Fruit fly (Drosophila melanogaster) whole organism, embryonic: ENCODE data around the gene CG32161.

Source experiments
- Antp ChIP-seq: fragments of 200-800 bp; sonication (Bioruptor generic); optimal IDR thresholded peaks from 3 replicates; lab custom pipeline; 2016; ENCODE audit warnings: missing biosample characterization, missing genetic modification characterization
- Atf-2 ChIP-seq: fragments of 200-800 bp; sonication (Bioruptor generic); optimal IDR thresholded peaks from 2 replicates; lab custom pipeline; 2016; ENCODE audit warnings: missing biosample characterization, missing genetic modification characterization
- Bgb ChIP-seq: fragments of 200-800 bp; sonication (Bioruptor generic); IDR thresholded peaks from 2 replicates; pipeline ENCODE4 v1.3.6; 2022; ENCODE audit warnings: missing biosample characterization, missing genetic modification characterization; ENCODE audit not compliant: partially characterized antibody
- CG10147 ChIP-seq: fragments of 200-800 bp; sonication (Bioruptor generic); optimal IDR thresholded peaks from 2 replicates; lab custom pipeline; 2019; ENCODE audit warnings: missing biosample characterization, mild to moderate bottlenecking, missing genetic modification characterization, moderate library complexity
- CG12071 ChIP-seq: fragments of 200-800 bp; sonication (Bioruptor generic); optimal IDR thresholded peaks from 3 replicates; lab custom pipeline; 2018; ENCODE audit warnings: missing biosample characterization, mild to moderate bottlenecking, missing genetic modification characterization
- CG12219 ChIP-seq: fragments of 200-800 bp; sonication (Bioruptor generic); optimal IDR thresholded peaks from 3 replicates; lab custom pipeline; 2018; ENCODE audit warnings: missing biosample characterization, mild to moderate bottlenecking, missing genetic modification characterization
- CG12659 ChIP-seq: fragments of 200-800 bp; sonication (Bioruptor generic); optimal IDR thresholded peaks from 3 replicates; lab custom pipeline; 2017; ENCODE audit warnings: mild to moderate bottlenecking, missing biosample characterization, missing genetic modification reagents, missing genetic modification characterization
- CG13123 ChIP-seq: fragments of 200-800 bp; sonication (Bioruptor generic); optimal IDR thresholded peaks from 2 replicates; lab custom pipeline; 2016; ENCODE audit warnings: missing biosample characterization, missing genetic modification characterization
- CG13624 ChIP-seq: fragments of 200-800 bp; sonication (Bioruptor generic); optimal IDR thresholded peaks from 2 replicates; lab custom pipeline; 2016; ENCODE audit warnings: missing biosample characterization, missing genetic modification characterization
- CG15073 ChIP-seq: fragments of 200-800 bp; sonication (Bioruptor generic); optimal IDR thresholded peaks from 2 replicates; lab custom pipeline; 2016; ENCODE audit warnings: missing biosample characterization, missing genetic modification characterization
- CG15269 ChIP-seq: fragments of 200-800 bp; sonication (Bioruptor generic); optimal IDR thresholded peaks from 2 replicates; lab custom pipeline; 2018; ENCODE audit warnings: missing biosample characterization, mild to moderate bottlenecking, missing genetic modification characterization, moderate library complexity
- CG17359 ChIP-seq: fragments of 200-800 bp; sonication (Bioruptor generic); optimal IDR thresholded peaks from 3 replicates; lab custom pipeline; 2018; ENCODE audit warnings: missing biosample characterization, mild to moderate bottlenecking, missing genetic modification characterization, moderate library complexity
- CG17385 ChIP-seq: fragments of 200-800 bp; sonication (Bioruptor generic); optimal IDR thresholded peaks from 3 replicates; lab custom pipeline; 2018; ENCODE audit warnings: missing biosample characterization, mild to moderate bottlenecking, missing genetic modification characterization
- CG17568 ChIP-seq: fragments of 200-800 bp; sonication (Bioruptor generic); optimal IDR thresholded peaks from 2 replicates; lab custom pipeline; 2018; ENCODE audit warnings: missing biosample characterization, mild to moderate bottlenecking, missing genetic modification characterization, moderate library complexity
- CG1792 ChIP-seq: fragments of 200-800 bp; sonication (Bioruptor generic); optimal IDR thresholded peaks from 2 replicates; lab custom pipeline; 2016; ENCODE audit warnings: missing biosample characterization, missing genetic modification characterization
- CG2199 ChIP-seq: fragments of 200-800 bp; sonication (Bioruptor generic); IDR thresholded peaks from 3 replicates; pipeline ENCODE4 v1.3.6; 2022; ENCODE audit warnings: missing biosample characterization, missing genetic modification characterization
- CG2712 ChIP-seq: fragments of 200-800 bp; optimal IDR thresholded peaks from 3 replicates; lab custom pipeline; 2019; ENCODE audit warnings: missing biosample characterization, mild to moderate bottlenecking, missing genetic modification characterization, moderate library complexity
- CG2875 ChIP-seq: fragments of 200-800 bp; sonication (Bioruptor generic); optimal IDR thresholded peaks from 2 replicates; lab custom pipeline; 2017; ENCODE audit warnings: missing biosample characterization, mild to moderate bottlenecking, missing genetic modification characterization, missing genetic modification reagents
- CG3281 ChIP-seq: fragments of 200-800 bp; sonication (Bioruptor generic); optimal IDR thresholded peaks from 3 replicates; lab custom pipeline; 2017; ENCODE audit warnings: missing biosample characterization, mild to moderate bottlenecking, missing genetic modification characterization
- CG33557 ChIP-seq: fragments of 200-800 bp; sonication (Bioruptor generic); optimal IDR thresholded peaks from 2 replicates; lab custom pipeline; 2019; ENCODE audit warnings: missing biosample characterization, mild to moderate bottlenecking, missing genetic modification characterization, moderate library complexity
- CG3726 ChIP-seq: fragments of 200-800 bp; sonication (Bioruptor generic); IDR thresholded peaks from 3 replicates; pipeline ENCODE4, ENCODE4 v1.3.6; 2022; ENCODE audit warnings: missing biosample characterization, missing genetic modification characterization
- CG5953 ChIP-seq: fragments of 200-800 bp; sonication (Bioruptor generic); IDR thresholded peaks from 2 replicates; pipeline ENCODE4 v1.3.6; 2022; ENCODE audit warnings: missing biosample characterization, missing genetic modification characterization
- CG6791 ChIP-seq: fragments of 200-800 bp; sonication (Bioruptor generic); IDR thresholded peaks from 3 replicates; pipeline ENCODE4 v1.3.6; 2022; ENCODE audit warnings: missing biosample characterization, missing genetic modification characterization; ENCODE audit not compliant: partially characterized antibody
- CG7556 ChIP-seq: fragments of 200-800 bp; sonication (Bioruptor generic); optimal IDR thresholded peaks from 2 replicates; lab custom pipeline; 2017; ENCODE audit warnings: missing biosample characterization, mild to moderate bottlenecking, missing genetic modification characterization
- CG7928 ChIP-seq: fragments of 200-800 bp; sonication (Bioruptor generic); optimal IDR thresholded peaks from 2 replicates; lab custom pipeline; 2017; ENCODE audit warnings: missing biosample characterization, mild to moderate bottlenecking, missing genetic modification characterization
- CG8290 ChIP-seq, 3 experiments: fragments of 200-800 bp; sonication (Bioruptor generic); optimal IDR thresholded peaks; 2 replicates each; lab custom pipeline; 2016 to 2019; ENCODE audit warnings: missing biosample characterization in 3 of 3, missing genetic modification characterization in 3 of 3, mild to moderate bottlenecking in 2 of 3, moderate library complexity in 1 of 3
- CG8924 ChIP-seq: fragments of 200-800 bp; optimal IDR thresholded peaks from 3 replicates; lab custom pipeline; 2019; ENCODE audit warnings: missing biosample characterization, mild to moderate bottlenecking, missing genetic modification characterization, moderate library complexity
- CG9797 ChIP-seq: fragments of 200-800 bp; sonication (Bioruptor generic); optimal IDR thresholded peaks from 3 replicates; lab custom pipeline; 2018; ENCODE audit warnings: missing biosample characterization, mild to moderate bottlenecking, missing genetic modification characterization
- CkIIα-i1 ChIP-seq: fragments of 200-800 bp; sonication (Bioruptor generic); IDR thresholded peaks from 2 replicates; pipeline ENCODE4 v1.3.6; 2022; ENCODE audit warnings: missing biosample characterization, missing genetic modification characterization
- ERR ChIP-seq: fragments of 200-800 bp; sonication (Bioruptor generic); optimal IDR thresholded peaks from 2 replicates; lab custom pipeline; 2016; ENCODE audit warnings: missing biosample characterization, missing genetic modification characterization
- GATAe ChIP-seq: fragments of 200-800 bp; sonication (Bioruptor generic); conservative IDR thresholded peaks from 2 replicates; pipeline ENCODE4 v1.3.6; 2022; ENCODE audit warnings: missing biosample characterization, missing genetic modification characterization
- Gsc ChIP-seq: fragments of 200-800 bp; sonication (Bioruptor generic); IDR thresholded peaks from 2 replicates; pipeline ENCODE4 v1.3.6; 2022; ENCODE audit warnings: missing biosample characterization, missing genetic modification characterization
- Hr39 ChIP-seq: fragments of >200 bp; optimal IDR thresholded peaks from 2 replicates; lab custom pipeline; 2017
- Hsf ChIP-seq: fragments of 200-800 bp; sonication (Bioruptor generic); optimal IDR thresholded peaks from 3 replicates; lab custom pipeline; 2016; ENCODE audit warnings: missing biosample characterization, missing genetic modification characterization
- Jarid2 ChIP-seq: fragments of 200-800 bp; sonication (Bioruptor generic); optimal IDR thresholded peaks from 3 replicates; lab custom pipeline; 2017; ENCODE audit warnings: mild to moderate bottlenecking, missing biosample characterization, missing genetic modification reagents, missing genetic modification characterization
- Meics ChIP-seq: fragments of 200-800 bp; sonication (Bioruptor generic); optimal IDR thresholded peaks from 2 replicates; lab custom pipeline; 2017; ENCODE audit warnings: missing biosample characterization, mild to moderate bottlenecking, missing genetic modification characterization
- NC2α ChIP-seq: fragments of 200-800 bp; sonication (Bioruptor generic); optimal IDR thresholded peaks from 2 replicates; lab custom pipeline; 2016; ENCODE audit warnings: missing biosample characterization, missing genetic modification characterization
- Pdp1 ChIP-seq, 2 experiments: fragments of 200-800 bp; sonication (Bioruptor generic); optimal IDR thresholded peaks; 3 replicates each; lab custom pipeline; 2016; ENCODE audit warnings: missing biosample characterization in 2 of 2, missing genetic modification characterization in 2 of 2, mild to moderate bottlenecking in 1 of 2, moderate library complexity in 1 of 2
- Spps ChIP-seq: fragments of 200-800 bp; sonication (Bioruptor generic); optimal IDR thresholded peaks from 2 replicates; lab custom pipeline; 2018; ENCODE audit warnings: missing biosample characterization, mild to moderate bottlenecking, missing genetic modification characterization
- ac ChIP-seq: fragments of 200-800 bp; sonication (Bioruptor generic); optimal IDR thresholded peaks from 3 replicates; lab custom pipeline; 2017; ENCODE audit warnings: missing biosample characterization, mild to moderate bottlenecking, missing genetic modification characterization
- bowl ChIP-seq: fragments of 200-800 bp; sonication (Bioruptor generic); IDR thresholded peaks from 2 replicates; pipeline ENCODE4 v1.3.6; 2022; ENCODE audit warnings: missing biosample characterization, missing genetic modification characterization
- crp ChIP-seq, 2 experiments: fragments of 200-800 bp; sonication (Bioruptor generic); optimal IDR thresholded peaks; 2 replicates in 1 of 2; 3 replicates in 1 of 2; lab custom pipeline; 2017; ENCODE audit warnings: missing biosample characterization in 2 of 2, missing genetic modification characterization in 2 of 2, mild to moderate bottlenecking in 1 of 2, moderate library complexity in 1 of 2
- danr ChIP-seq: fragments of 200-800 bp; sonication (Bioruptor generic); IDR thresholded peaks from 2 replicates; pipeline ENCODE4 v1.3.6; 2022; ENCODE audit warnings: missing biosample characterization, missing genetic modification characterization
- dm ChIP-seq: fragments of 200-800 bp; sonication (Bioruptor generic); optimal IDR thresholded peaks from 3 replicates; lab custom pipeline; 2016; ENCODE audit warnings: missing biosample characterization, missing genetic modification characterization
- klu ChIP-seq: fragments of 200-800 bp; sonication (Bioruptor generic); IDR thresholded peaks from 2 replicates; pipeline ENCODE4 v1.3.6; 2022; ENCODE audit warnings: missing biosample characterization, missing genetic modification characterization
- lab ChIP-seq: fragments of 200-800 bp; sonication (Bioruptor generic); optimal IDR thresholded peaks from 3 replicates; lab custom pipeline; 2017; ENCODE audit warnings: missing biosample characterization, missing genetic modification characterization, mild to moderate bottlenecking, moderate library complexity, missing genetic modification reagents
- p53 ChIP-seq: fragments of 200-800 bp; sonication (Bioruptor generic); optimal IDR thresholded peaks from 2 replicates; lab custom pipeline; 2016; ENCODE audit warnings: missing biosample characterization, missing genetic modification characterization
- pb ChIP-seq: fragments of 200-800 bp; sonication (Bioruptor generic); optimal IDR thresholded peaks from 3 replicates; lab custom pipeline; 2016; ENCODE audit warnings: missing biosample characterization, missing genetic modification characterization
- scrt ChIP-seq: fragments of 200-800 bp; sonication (Bioruptor generic); optimal IDR thresholded peaks from 2 replicates; lab custom pipeline; 2018; ENCODE audit warnings: missing biosample characterization, mild to moderate bottlenecking, missing genetic modification characterization, moderate library complexity
- slou ChIP-seq: fragments of 200-800 bp; sonication (Bioruptor generic); optimal IDR thresholded peaks from 3 replicates; lab custom pipeline; 2016; ENCODE audit warnings: missing biosample characterization, missing genetic modification characterization
- sqz ChIP-seq: fragments of 200-800 bp; sonication (Bioruptor generic); optimal IDR thresholded peaks from 3 replicates; lab custom pipeline; 2018; ENCODE audit warnings: missing biosample characterization, mild to moderate bottlenecking, missing genetic modification characterization

The CG32161 gene

dm6 chr3L:16800026-16800425 is 46.0 kb upstream of the CG32161 start (continued):
- TF ChIP-seq CG17385 (GFP tag; lab: Kevin White, UChicago) (peak; percentile 1), CG12071 (GFP tag; lab: Kevin White, UChicago) (no peak), Pdp1 (GFP tag; optimal IDR thresholded peaks at IDR 0.05; lab: Kevin White, UChicago) (peak in 1 of 2 experiments; percentile 60), Bgb (GFP tag; lab: Robert Waterston, UW) (peak; percentile 47), CkIIα-i1 (GFP tag; lab: Robert Waterston, UW) (no peak), CG15269 (tag; lab: Kevin White, UChicago) (no peak), CG10147 (GFP tag; lab: Kevin White, UChicago) (no peak), CG13123 (GFP tag; lab: Kevin White, UChicago) (no peak), CG6791 (GFP tag; lab: Robert Waterston, UW) (no peak), CG2199 (GFP tag; lab: Robert Waterston, UW) (0 out of 3 replicates have a peak, but pooled peaks have one; percentile 25), CG8924 (tag; lab: Kevin White, UChicago) (no peak), GATAe (GFP tag; lab: Robert Waterston, UW) (no peak), CG7556 (GFP tag; lab: Kevin White, UChicago) (no peak), CG12219 (GFP tag; lab: Kevin White, UChicago) (no peak), dm (no peak), Hsf (GFP tag; lab: Kevin White, UChicago) (no peak), CG9797 (GFP tag; lab: Kevin White, UChicago) (no peak), CG5953 (GFP tag; lab: Robert Waterston, UW) (0 out of 2 replicates have a peak, but pooled peaks have one; percentile 22), Antp (no peak), CG17359 (no peak), Hr39 (lab: Kevin White, UChicago) (no peak), CG2712 (no peak), crp (GFP tag; optimal IDR thresholded peaks at IDR 0.05; lab: Kevin White, UChicago) (no peak), CG3281 (GFP tag; lab: Kevin White, UChicago) (no peak), Jarid2 (GFP tag; lab: Kevin White, UChicago) (peak; percentile 69), scrt (GFP tag; lab: Kevin White, UChicago) (no peak), NC2α (GFP tag; lab: Kevin White, UChicago) (no peak), ERR (GFP tag; lab: Kevin White, UChicago) (peak; percentile 30), CG13624 (GFP tag; lab: Kevin White, UChicago) (no peak), p53 (GFP tag; lab: Kevin White, UChicago) (no peak), sqz (GFP tag; lab: Kevin White, UChicago) (no peak), CG7928 (GFP tag; lab: Kevin White, UChicago) (no peak), slou (GFP tag; lab: Kevin White, UChicago) (no peak), CG33557 (GFP tag; lab: Kevin White, UChicago) (no peak), ac (GFP tag; lab: Kevin White, UChicago) (no peak), CG3726 (GFP tag; lab: Robert Waterston, UW) (no peak), Meics (GFP tag; lab: Kevin White, UChicago) (peak; percentile 7), Spps (no peak), Gsc (GFP tag; lab: Robert Waterston, UW) (no peak), klu (no peak), CG12659 (GFP tag; lab: Kevin White, UChicago) (no peak), CG15073 (no peak), pb (GFP tag; lab: Kevin White, UChicago) (no peak), CG8290 (GFP tag; optimal IDR thresholded peaks at IDR 0.05; lab: Kevin White, UChicago) (no peak), CG8290 (tag; optimal IDR thresholded peaks at IDR 0.05; lab: Kevin White, UChicago) (peak in 1 of 2 experiments; percentile 61), lab (GFP tag; lab: Kevin White, UChicago) (peak; percentile 56), Atf-2 (GFP tag; lab: Kevin White, UChicago) (no peak), CG1792 (GFP tag; lab: Kevin White, UChicago) (no peak), CG2875 (GFP tag; lab: Kevin White, UChicago) (no peak), danr (GFP tag; lab: Robert Waterston, UW) (no peak), CG17568 (no peak), bowl (no peak)
